Worm (Caenorhabditis elegans) whole organism, young adult: ENCODE measurements around the gene AC3.5.

Experiments
- D2030.7 ChIP-seq: fragments of 200-800 bp; sonication (Bioruptor generic); IDR thresholded peaks from 2 replicates; pipeline ENCODE4 v1.3.6; 2022; ENCODE audit warnings: missing genetic modification reagents, missing genetic modification characterization, missing compliant biosample characterization
- F22D6.2 ChIP-seq: sonication (generic microtip); optimal IDR thresholded peaks from 2 replicates; lab custom pipeline; 2016; ENCODE audit warnings: mild to moderate bottlenecking, missing genetic modification characterization, missing compliant biosample characterization
- atf-7 ChIP-seq: sonication (generic microtip); optimal IDR thresholded peaks from 2 replicates; lab custom pipeline; 2017; ENCODE audit warnings: mild to moderate bottlenecking, missing genetic modification characterization, missing compliant biosample characterization
- attf-5 ChIP-seq: fragments of 200-800 bp; sonication (Bioruptor generic); optimal IDR thresholded peaks from 2 replicates; lab custom pipeline; 2018; ENCODE audit warnings: mild to moderate bottlenecking, missing genetic modification characterization, missing compliant biosample characterization
- cebp-1 ChIP-seq, 2 experiments: fragments of 200-800 bp in 1 of 2; sonication (Bioruptor generic) in 1 of 2; sonication (generic microtip) in 1 of 2; IDR thresholded peaks in 1 of 2; optimal IDR thresholded peaks in 1 of 2; 2 replicates each; pipeline versions ENCODE4 v1.3.6 to Lab custom; 2017 to 2022; ENCODE audit warnings: missing compliant biosample characterization in 2 of 2, missing genetic modification characterization in 2 of 2, mild to moderate bottlenecking in 1 of 2, missing genetic modification reagents in 1 of 2, moderate library complexity in 1 of 2
- dox-1 ChIP-seq: fragments of 200-800 bp; sonication (Bioruptor generic); IDR thresholded peaks from 2 replicates; pipeline ENCODE4 v1.3.6; 2022; ENCODE audit warnings: missing genetic modification reagents, missing genetic modification characterization, missing compliant biosample characterization
- hmg-1.2 ChIP-seq: fragments of 200-800 bp; sonication (Bioruptor generic); IDR thresholded peaks from 2 replicates; pipeline ENCODE4 v1.3.6; 2022; ENCODE audit warnings: missing genetic modification reagents, missing genetic modification characterization, missing compliant biosample characterization
- somi-1 ChIP-seq: fragments of 200-800 bp; sonication (Bioruptor generic); optimal IDR thresholded peaks from 2 replicates; lab custom pipeline; 2018; ENCODE audit warnings: mild to moderate bottlenecking, missing genetic modification characterization, missing compliant biosample characterization
- unc-130 ChIP-seq: sonication (generic microtip); optimal IDR thresholded peaks from 2 replicates; lab custom pipeline; 2016; ENCODE audit warnings: missing genetic modification reagents, missing genetic modification characterization, missing compliant biosample characterization
- xnd-1 ChIP-seq: sonication (generic microtip); optimal IDR thresholded peaks from 2 replicates; lab custom pipeline; 2016; ENCODE audit warnings: missing genotype, missing genetic modification reagents, missing genetic modification characterization, missing compliant biosample characterization
- ztf-25 ChIP-seq: fragments of 200-800 bp; sonication (Bioruptor generic); IDR thresholded peaks from 2 replicates; pipeline ENCODE4 v1.3.6; 2022; ENCODE audit warnings: missing genetic modification reagents, missing genetic modification characterization, missing compliant biosample characterization

The AC3.5 gene

ce11 chrV:10441135-10442024, 53.1 kb downstream of the AC3.5 start, which contains the start of gene pap-1:
Gene pap-1 (plus strand): TSS chrV:10441974.
- TF ChIP-seq somi-1 (GFP tag; lab: Kevin White, UChicago) = no peak
- peak; percentile 97 for TF ChIP-seq hmg-1.2 (GFP tag; lab: Robert Waterston, UW)
- no peak for TF ChIP-seq F22D6.2
- TF ChIP-seq ztf-25 = no peak
- no peak for TF ChIP-seq atf-7 (tag; lab: Kevin White, UChicago)
- TF ChIP-seq unc-130 (GFP tag; lab: Kevin White, UChicago) = peak; percentile 22
- no peak for TF ChIP-seq cebp-1 (GFP tag; IDR thresholded peaks at IDR 0.05; lab: Robert Waterston, UW)
- peak; percentile 41 for TF ChIP-seq cebp-1 (tag; optimal IDR thresholded peaks at IDR 0.05; lab: Kevin White, UChicago)
- TF ChIP-seq D2030.7 (GFP tag; lab: Robert Waterston, UW) = no peak
- TF ChIP-seq dox-1 (GFP tag; lab: Robert Waterston, UW) = 0 out of 2 replicates have a peak, but pooled peaks have one; percentile 39
- TF ChIP-seq attf-5 = peak; percentile 66
- TF ChIP-seq xnd-1 (tag; lab: Kevin White, UChicago) = no peak
